Worm (Caenorhabditis elegans): ENCODE data around the gene ced-4.

Gene ced-4

DNA sequence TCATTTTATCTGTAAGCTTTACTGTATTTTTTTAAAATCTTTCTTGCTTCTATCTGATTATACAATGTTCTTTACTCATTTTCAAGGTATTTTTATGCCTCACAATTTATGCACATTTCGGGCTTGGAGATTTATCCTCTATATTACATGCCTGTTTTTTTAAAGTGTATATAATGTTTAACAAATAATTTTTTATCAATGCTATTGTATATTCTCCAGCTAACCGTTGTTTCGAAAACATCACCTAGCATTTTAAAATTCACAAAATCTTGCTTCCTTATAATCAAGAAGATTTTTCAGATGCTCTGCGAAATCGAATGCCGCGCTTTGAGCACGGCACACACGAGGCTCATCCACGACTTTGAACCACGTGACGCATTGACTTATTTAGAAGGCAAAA, at the start of gene ced-4:
ced-4 (plus strand) TSS at position 301 of the 400 bp plus-strand sequence.
- TF ChIP-seq aly-1 (tag; optimal IDR thresholded peaks at IDR 0.05) (no peak), hmbx-1 (tag; optimal IDR thresholded peaks at IDR 0.05) (no peak), sea-1 (GFP tag; conservative IDR thresholded peaks at IDR 0.05) (no peak)

DNA sequence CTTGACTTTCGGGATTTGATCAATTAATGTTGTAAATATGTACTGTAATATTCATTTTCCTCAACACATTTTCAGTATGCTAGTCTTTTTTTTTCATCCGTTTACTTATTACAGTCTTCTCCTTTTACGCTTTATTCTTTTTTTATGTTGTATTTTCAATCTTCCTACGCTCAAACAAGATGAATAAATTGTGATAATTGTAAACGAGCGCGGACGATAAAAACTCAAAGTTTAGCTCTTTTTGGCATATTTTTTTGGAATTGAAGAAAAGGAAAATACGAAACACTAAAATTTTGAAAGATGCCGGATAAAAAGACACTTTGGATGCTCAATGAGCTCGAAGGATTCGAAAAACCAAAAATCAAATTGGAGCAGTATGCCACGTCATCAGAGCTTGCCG, 49.4 kb upstream of the ced-4 start, which contains the start of gene metl-5:
metl-5 (plus strand) TSS at position 301 of the 400 bp plus-strand sequence.
- TF ChIP-seq flt-1 (GFP tag; IDR thresholded peaks at IDR 0.05) (no peak), ets-7 (tag; optimal IDR thresholded peaks at IDR 0.05) (no peak), pes-1 (GFP tag; IDR thresholded peaks at IDR 0.05) (no peak), aly-1 (tag; optimal IDR thresholded peaks at IDR 0.05) (no peak), hmbx-1 (tag; optimal IDR thresholded peaks at IDR 0.05) (no peak), tra-4 (tag; optimal IDR thresholded peaks at IDR 0.05) (no peak), scrt-1 (GFP tag; IDR thresholded peaks at IDR 0.05) (no peak), F13C5.2 (tag; optimal IDR thresholded peaks at IDR 0.05) (no peak), tbx-11 (GFP tag; IDR thresholded peaks at IDR 0.05) (no peak), ceh-36 (tag; optimal IDR thresholded peaks at IDR 0.05) (no peak), hnd-1 (tag; optimal IDR thresholded peaks at IDR 0.05) (no peak), ama-1 (optimal IDR thresholded peaks at IDR 0.05) (no peak), ceh-13 (GFP tag; optimal IDR thresholded peaks at IDR 0.05) (no peak), sea-1 (GFP tag; conservative IDR thresholded peaks at IDR 0.05) (no peak), tbx-37 (GFP tag; conservative IDR thresholded peaks at IDR 0.05) (no peak), hmg-4 (GFP tag; optimal IDR thresholded peaks at IDR 0.05) (no peak), B0310.2 (tag; optimal IDR thresholded peaks at IDR 0.05) (no peak)

DNA sequence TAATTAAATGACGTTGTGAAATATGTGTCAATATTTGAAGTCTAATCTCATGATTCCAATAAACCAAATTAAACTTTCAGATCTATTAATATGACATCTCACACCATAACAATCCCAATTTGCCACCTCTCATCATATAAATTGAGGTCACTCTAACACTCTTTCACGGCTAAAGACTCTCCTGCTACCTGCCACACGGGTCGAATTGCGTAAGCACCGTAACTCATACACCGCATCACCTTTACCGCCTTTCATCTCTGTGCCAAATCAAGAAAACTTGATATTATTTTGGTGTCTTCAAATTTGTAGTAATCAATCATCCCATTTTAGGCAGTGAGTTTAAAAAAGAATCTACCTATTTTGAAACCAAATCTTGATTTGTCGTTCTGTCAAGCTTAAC, 45.8 kb upstream of the ced-4 start:
- TF ChIP-seq tbx-11 (GFP tag; IDR thresholded peaks at IDR 0.05) (no peak), scrt-1 (GFP tag; IDR thresholded peaks at IDR 0.05) (no peak), F13C5.2 (tag; optimal IDR thresholded peaks at IDR 0.05) (no peak), flt-1 (GFP tag; IDR thresholded peaks at IDR 0.05) (no peak), hmbx-1 (tag; optimal IDR thresholded peaks at IDR 0.05) (no peak), tbx-37 (GFP tag; conservative IDR thresholded peaks at IDR 0.05) (no peak), aly-1 (tag; optimal IDR thresholded peaks at IDR 0.05) (no peak), B0310.2 (tag; optimal IDR thresholded peaks at IDR 0.05) (no peak), ceh-36 (tag; optimal IDR thresholded peaks at IDR 0.05) (no peak), hnd-1 (tag; optimal IDR thresholded peaks at IDR 0.05) (no peak), pes-1 (GFP tag; IDR thresholded peaks at IDR 0.05) (no peak), ama-1 (optimal IDR thresholded peaks at IDR 0.05) (no peak), sea-1 (GFP tag; conservative IDR thresholded peaks at IDR 0.05) (no peak), hmg-4 (GFP tag; optimal IDR thresholded peaks at IDR 0.05) (no peak), ceh-13 (GFP tag; optimal IDR thresholded peaks at IDR 0.05) (no peak), tra-4 (tag; optimal IDR thresholded peaks at IDR 0.05) (no peak)

DNA sequence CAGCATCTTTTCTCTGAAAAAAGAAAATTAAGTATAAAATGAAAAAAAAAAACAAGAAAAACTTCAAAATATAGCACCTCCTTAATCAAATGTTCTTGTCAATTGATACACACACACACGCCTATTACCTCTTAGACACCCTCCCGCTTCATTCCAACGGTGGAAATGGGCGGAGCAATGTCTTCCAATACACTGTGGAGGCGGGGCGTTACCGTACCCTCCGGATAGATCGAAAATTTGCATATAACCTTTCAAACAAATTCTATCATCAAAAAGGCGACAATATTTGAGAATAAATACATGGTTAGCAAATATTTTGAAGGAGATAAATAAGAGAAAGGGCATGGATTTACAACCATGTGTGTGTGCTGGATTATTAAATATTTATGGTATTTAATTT, 44.0 kb upstream of the ced-4 start:
- no peak for TF ChIP-seq tbx-11 (GFP tag; IDR thresholded peaks at IDR 0.05)
- no peak for TF ChIP-seq ceh-36 (tag; optimal IDR thresholded peaks at IDR 0.05)
- no peak for TF ChIP-seq ama-1 (optimal IDR thresholded peaks at IDR 0.05)
- TF ChIP-seq aly-1 (tag; optimal IDR thresholded peaks at IDR 0.05), result no peak

DNA sequence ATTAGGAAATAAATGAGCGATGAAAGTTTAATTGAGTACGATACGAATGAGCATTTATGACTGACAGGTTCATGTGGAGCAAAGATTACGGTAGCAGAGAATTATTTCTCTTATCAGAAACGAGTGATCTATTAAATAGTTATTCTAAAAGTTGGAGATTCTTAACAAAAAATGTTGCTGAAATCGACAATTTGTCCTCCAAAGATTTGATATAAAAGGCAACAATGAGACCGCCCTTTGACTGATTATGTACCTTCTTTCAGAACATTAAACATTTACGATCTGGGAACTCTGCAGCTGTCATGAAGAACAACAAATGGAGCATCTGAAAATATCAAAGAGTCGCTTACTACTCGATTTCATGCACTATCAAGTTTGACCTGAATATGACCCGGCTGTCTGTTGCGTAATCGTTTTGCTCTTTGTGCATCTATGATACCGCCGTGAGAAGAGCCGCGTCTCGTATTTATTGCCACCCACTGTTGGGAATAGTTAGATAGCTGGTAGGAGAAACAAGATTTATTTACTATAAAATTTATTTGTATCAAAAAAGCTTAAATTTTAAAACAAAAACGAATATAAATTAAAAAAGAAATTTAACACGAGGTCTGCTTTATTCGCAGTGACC, 42.5 kb upstream of the ced-4 start, which contains the start of gene pal-1:
pal-1 (minus strand) TSS at position 51 of the 628 bp plus-strand sequence.
- no peak for TF ChIP-seq tbx-11 (GFP tag; IDR thresholded peaks at IDR 0.05)
- no peak for TF ChIP-seq hnd-1 (tag; optimal IDR thresholded peaks at IDR 0.05)
- no peak for TF ChIP-seq hmg-4 (GFP tag; optimal IDR thresholded peaks at IDR 0.05)
- TF ChIP-seq ets-7 (tag; optimal IDR thresholded peaks at IDR 0.05), result no peak
- no peak for TF ChIP-seq aly-1 (tag; optimal IDR thresholded peaks at IDR 0.05)
- no peak for TF ChIP-seq tbx-37 (GFP tag; conservative IDR thresholded peaks at IDR 0.05)
- no peak for TF ChIP-seq B0310.2 (tag; optimal IDR thresholded peaks at IDR 0.05)
- no peak for TF ChIP-seq ceh-13 (GFP tag; optimal IDR thresholded peaks at IDR 0.05)

DNA sequence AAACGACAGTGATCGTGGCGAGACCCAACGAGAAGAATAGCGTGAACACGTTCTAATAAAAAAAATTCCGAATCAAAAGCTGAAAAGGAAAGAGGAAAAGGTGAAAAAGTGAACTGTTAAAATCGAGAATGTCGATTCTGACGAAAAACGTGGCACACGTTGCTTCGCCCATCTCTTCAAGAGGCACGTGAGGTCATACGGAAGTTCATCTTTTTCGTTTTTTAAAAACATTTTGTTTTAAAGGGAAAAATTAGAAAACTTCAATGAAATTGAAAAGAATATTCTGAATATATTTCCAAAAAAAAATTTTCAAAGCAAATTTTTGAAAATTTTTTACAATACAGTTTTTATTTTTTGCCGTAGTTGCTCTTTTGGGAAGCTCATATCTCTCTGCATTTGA, 40.9 kb upstream of the ced-4 start, which contains the start of gene C38D4.7:
C38D4.7 (minus strand) TSS at position 101 of the 400 bp plus-strand sequence.
- TF ChIP-seq scrt-1 (GFP tag; IDR thresholded peaks at IDR 0.05) (no peak), tbx-11 (GFP tag; IDR thresholded peaks at IDR 0.05) (no peak), sea-1 (GFP tag; conservative IDR thresholded peaks at IDR 0.05) (no peak), pes-1 (GFP tag; IDR thresholded peaks at IDR 0.05) (no peak), hnd-1 (tag; optimal IDR thresholded peaks at IDR 0.05) (no peak), hmg-4 (GFP tag; optimal IDR thresholded peaks at IDR 0.05) (no peak), tbx-37 (GFP tag; conservative IDR thresholded peaks at IDR 0.05) (no peak), flt-1 (GFP tag; IDR thresholded peaks at IDR 0.05) (no peak), hmbx-1 (tag; optimal IDR thresholded peaks at IDR 0.05) (no peak), tra-4 (tag; optimal IDR thresholded peaks at IDR 0.05) (no peak), ceh-36 (tag; optimal IDR thresholded peaks at IDR 0.05) (no peak), B0310.2 (tag; optimal IDR thresholded peaks at IDR 0.05) (no peak), ceh-13 (GFP tag; optimal IDR thresholded peaks at IDR 0.05) (no peak)

DNA sequence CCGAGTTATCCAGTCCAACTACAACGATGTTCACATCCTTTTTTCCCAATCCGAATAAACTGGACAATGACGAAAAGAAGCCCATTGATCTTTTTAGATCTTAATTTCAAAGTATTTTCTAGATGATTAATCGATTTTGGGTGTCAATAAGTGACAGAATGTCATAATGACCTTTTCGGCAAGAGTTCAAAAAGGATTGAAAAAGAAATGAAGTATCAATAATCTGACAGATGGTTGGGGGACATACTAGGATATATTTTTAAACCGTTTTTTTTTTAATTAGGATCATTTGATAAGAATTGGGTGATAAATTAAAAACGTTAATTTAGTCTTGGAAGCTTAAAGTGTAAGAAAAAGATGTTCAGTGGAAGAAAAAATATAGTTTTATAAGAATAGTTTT, 37.4 kb upstream of the ced-4 start, which contains the start of gene arl-6:
arl-6 (minus strand) TSS at position 101 of the 400 bp plus-strand sequence.
- TF ChIP-seq ceh-13 (GFP tag; optimal IDR thresholded peaks at IDR 0.05), result no peak
- no peak for TF ChIP-seq scrt-1 (GFP tag; IDR thresholded peaks at IDR 0.05)
- TF ChIP-seq ets-7 (tag; optimal IDR thresholded peaks at IDR 0.05), result no peak
- no peak for TF ChIP-seq F13C5.2 (tag; optimal IDR thresholded peaks at IDR 0.05)
- TF ChIP-seq hnd-1 (tag; optimal IDR thresholded peaks at IDR 0.05), result no peak
- no peak for TF ChIP-seq sea-1 (GFP tag; conservative IDR thresholded peaks at IDR 0.05)
- no peak for TF ChIP-seq tra-4 (tag; optimal IDR thresholded peaks at IDR 0.05)
- no peak for TF ChIP-seq tbx-37 (GFP tag; conservative IDR thresholded peaks at IDR 0.05)
- no peak for TF ChIP-seq hmg-4 (GFP tag; optimal IDR thresholded peaks at IDR 0.05)
- no peak for TF ChIP-seq tbx-11 (GFP tag; IDR thresholded peaks at IDR 0.05)

DNA sequence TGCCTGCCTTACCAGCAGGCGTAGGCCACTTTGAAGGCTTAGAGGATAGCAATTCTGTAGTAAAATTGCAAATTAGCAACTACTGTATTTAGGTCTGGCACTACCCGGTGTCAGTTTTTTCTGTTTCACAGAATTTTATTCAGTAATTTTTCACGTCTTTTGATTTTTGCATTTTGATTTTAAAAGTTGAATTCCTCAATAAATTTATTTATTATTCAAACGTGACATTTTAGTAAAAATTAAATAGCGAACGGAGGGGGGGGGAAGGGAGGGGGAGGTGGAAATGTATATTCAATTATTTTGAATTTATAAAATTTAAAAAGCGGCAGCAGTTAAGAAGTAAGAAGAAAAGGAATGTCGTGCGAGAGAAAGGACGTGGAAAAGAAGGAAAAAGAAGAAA, 34.9 kb upstream of the ced-4 start, which contains the start of gene F26A1.4:
F26A1.4 (plus strand) TSS at position 301 of the 400 bp plus-strand sequence.
- TF ChIP-seq hmbx-1 (tag; optimal IDR thresholded peaks at IDR 0.05), result no peak
- no peak for TF ChIP-seq pes-1 (GFP tag; IDR thresholded peaks at IDR 0.05)
- TF ChIP-seq hnd-1 (tag; optimal IDR thresholded peaks at IDR 0.05), result no peak
- no peak for TF ChIP-seq F13C5.2 (tag; optimal IDR thresholded peaks at IDR 0.05)
- TF ChIP-seq hmg-4 (GFP tag; optimal IDR thresholded peaks at IDR 0.05), result no peak
- no peak for TF ChIP-seq B0310.2 (tag; optimal IDR thresholded peaks at IDR 0.05)

Data from whole organism, early embryonic.